Fruit fly (Drosophila melanogaster): Measurements from ENCODE around the gene NijA.

Gene NijA

DNA sequence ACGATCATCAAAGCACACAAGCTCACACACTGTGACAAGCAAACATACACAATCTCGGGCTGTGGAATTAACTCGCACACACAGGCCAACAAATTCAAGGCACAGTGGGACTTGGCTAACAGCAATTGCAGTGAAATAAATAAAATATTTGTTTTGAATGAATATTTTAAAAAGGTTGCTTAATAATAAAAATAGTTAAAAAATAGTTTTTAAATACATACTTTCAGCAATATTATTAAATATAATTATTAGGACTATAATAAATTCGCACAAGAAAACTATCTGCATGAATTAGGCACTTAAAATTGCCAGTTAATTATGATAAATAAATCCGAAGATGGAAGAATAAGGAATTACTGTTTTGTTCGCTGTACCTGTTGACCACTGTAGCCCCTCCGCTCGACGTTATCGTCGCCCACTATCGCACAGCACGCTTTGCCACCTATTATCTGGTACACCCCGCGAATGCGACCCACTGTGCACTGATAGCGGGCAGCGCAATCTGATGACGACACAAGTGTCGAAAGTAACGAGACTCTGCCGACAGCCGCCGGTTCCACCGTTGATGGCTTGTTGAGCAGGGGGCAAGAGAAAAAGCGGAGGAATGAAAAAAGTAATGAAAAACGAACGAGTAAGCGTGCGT, 13.8 kb downstream of the NijA start (continued):
- peak; percentile 59 for TF ChIP-seq ftz-f1 (GFP tag; optimal IDR thresholded peaks at IDR 0.05)
- peak; percentile 98 for TF ChIP-seq stc (GFP tag; IDR thresholded peaks at IDR 0.05)
- peak; percentile 80 for TF ChIP-seq CG11696 (GFP tag; IDR thresholded peaks at IDR 0.05)
- TF ChIP-seq HmgZ (tag; optimal IDR thresholded peaks at IDR 0.05), result peak; percentile 97
- peak; percentile 84 for TF ChIP-seq CG7786 (GFP tag; optimal IDR thresholded peaks at IDR 0.05)
- 0 out of 3 replicates have a peak, but pooled peaks have one; percentile 51 for TF ChIP-seq CG2199 (GFP tag; IDR thresholded peaks at IDR 0.05)
- TF ChIP-seq Xbp1 (GFP tag; optimal IDR thresholded peaks at IDR 0.05), result peak; percentile 97
- TF ChIP-seq CG6791 (GFP tag; IDR thresholded peaks at IDR 0.05; ENCODE audit: partially characterized antibody), result 0 out of 3 replicates have a peak, but pooled peaks have one; percentile 37
- peak; percentile 67 for TF ChIP-seq CG9876 (GFP tag; optimal IDR thresholded peaks at IDR 0.05)
- TF ChIP-seq ro (GFP tag; IDR thresholded peaks at IDR 0.05), result peak; percentile 92
- TF ChIP-seq CG2129 (GFP tag; IDR thresholded peaks at IDR 0.05; ENCODE audit: partially characterized antibody), result no peak
- TF ChIP-seq gcm2 (GFP tag; optimal IDR thresholded peaks at IDR 0.05), result peak; percentile 91
- peak; percentile 93 for TF ChIP-seq Nf-YC (tag; optimal IDR thresholded peaks at IDR 0.05)
- peak; percentile 96 for TF ChIP-seq D19A (tag; optimal IDR thresholded peaks at IDR 0.05)
- TF ChIP-seq fd102C (GFP tag; optimal IDR thresholded peaks at IDR 0.05), result no peak
- peak; percentile 87 for TF ChIP-seq pho (GFP tag; optimal IDR thresholded peaks at IDR 0.05)
- peak; percentile 96 for TF ChIP-seq Abd-B (GFP tag; optimal IDR thresholded peaks at IDR 0.05)
- TF ChIP-seq vvl (GFP tag; IDR thresholded peaks at IDR 0.05), result peak; percentile 97
- peak; percentile 35; the same call in 1 of the 2 replicates for TF ChIP-seq CG13287 (GFP tag; IDR thresholded peaks at IDR 0.05; ENCODE audit: partially characterized antibody)
- peak; percentile 92 for TF ChIP-seq trem (tag; optimal IDR thresholded peaks at IDR 0.05)
- peak; percentile 99 for TF ChIP-seq CG4424 (GFP tag; optimal IDR thresholded peaks at IDR 0.05)
- peak; percentile 76 for TF ChIP-seq CG17802 (tag; optimal IDR thresholded peaks at IDR 0.05)
- peak; percentile 96 for TF ChIP-seq Gug (GFP tag; IDR thresholded peaks at IDR 0.05)
- TF ChIP-seq Atf3 (GFP tag; optimal IDR thresholded peaks at IDR 0.05), result peak; percentile 77
- peak; percentile 98 for TF ChIP-seq CG17829 (tag; optimal IDR thresholded peaks at IDR 0.05)
- TF ChIP-seq kay (GFP tag; optimal IDR thresholded peaks at IDR 0.05), result peak; percentile 92
- TF ChIP-seq Mrtf (GFP tag; IDR thresholded peaks at IDR 0.05), result peak; percentile 94
- TF ChIP-seq aop (GFP tag; IDR thresholded peaks at IDR 0.05), result peak; percentile 56; the same call in 1 of the 2 replicates
- TF ChIP-seq usp (GFP tag; optimal IDR thresholded peaks at IDR 0.05), result no peak
- peak; percentile 91 for TF ChIP-seq ham (GFP tag; IDR thresholded peaks at IDR 0.05)
- TF ChIP-seq mam (GFP tag; optimal IDR thresholded peaks at IDR 0.05), result peak; percentile 89
- TF ChIP-seq CG4707 (GFP tag; optimal IDR thresholded peaks at IDR 0.05), result peak; percentile 97
- no peak for TF ChIP-seq D (optimal IDR thresholded peaks at IDR 0.05)
- TF ChIP-seq D (GFP tag; optimal IDR thresholded peaks at IDR 0.05), result peak; percentile 99
- TF ChIP-seq Opbp (GFP tag; IDR thresholded peaks at IDR 0.05; ENCODE audit: partially characterized antibody), result no peak
- peak; percentile 96 for TF ChIP-seq al (GFP tag; IDR thresholded peaks at IDR 0.05)
- peak; percentile 87 for TF ChIP-seq HLH54F (GFP tag; optimal IDR thresholded peaks at IDR 0.05)
- peak; percentile 82 to 88 for TF ChIP-seq chif (GFP tag; optimal IDR thresholded peaks at IDR 0.05)
- peak; percentile 94 for TF ChIP-seq ap (GFP tag; IDR thresholded peaks at IDR 0.05)
- TF ChIP-seq tin (GFP tag; optimal IDR thresholded peaks at IDR 0.05), result peak; percentile 97
- no peak for TF ChIP-seq CG7745 (tag; optimal IDR thresholded peaks at IDR 0.05)
- TF ChIP-seq ewg (GFP tag; optimal IDR thresholded peaks at IDR 0.05), result peak; percentile 95
- peak; percentile 97 for TF ChIP-seq CG17385 (GFP tag; optimal IDR thresholded peaks at IDR 0.05)
- no peak for TF ChIP-seq Neu2 (GFP tag; optimal IDR thresholded peaks at IDR 0.05; ENCODE audit: borderline replicate concordance)
- peak; percentile 99 for TF ChIP-seq CG12659 (GFP tag; optimal IDR thresholded peaks at IDR 0.05)
- TF ChIP-seq CG11093 (GFP tag; IDR thresholded peaks at IDR 0.05), result peak; percentile 98
- TF ChIP-seq Mad (GFP tag; optimal IDR thresholded peaks at IDR 0.05), result peak; percentile 94
- TF ChIP-seq emc (GFP tag; optimal IDR thresholded peaks at IDR 0.05), result peak; percentile 71
- TF ChIP-seq Mes4 (GFP tag; optimal IDR thresholded peaks at IDR 0.05), result peak; percentile 84
- TF ChIP-seq CG14667 (GFP tag; IDR thresholded peaks at IDR 0.05), result peak; percentile 94
